Worm (Caenorhabditis elegans) whole organism, L4 larva: ENCODE results near the gene C16C10.2.

Experiments used
- D1046.2 ChIP-seq: fragments of 200-800 bp; sonication (Bioruptor generic); IDR thresholded peaks from 2 replicates; pipeline ENCODE4 v1.3.6; 2022; ENCODE audit warnings: missing genetic modification characterization, missing compliant biosample characterization
- F49E8.2 ChIP-seq: sonication (generic microtip); optimal IDR thresholded peaks from 2 replicates; lab custom pipeline; 2016; ENCODE audit warnings: missing compliant biosample characterization, mild to moderate bottlenecking, missing genetic modification characterization, borderline replicate concordance
- Y105C5A.15 ChIP-seq: fragments of 200-800 bp; sonication (Bioruptor generic); IDR thresholded peaks from 2 replicates; pipeline ENCODE4 v1.3.6; 2022; ENCODE audit warnings: missing genetic modification characterization, missing compliant biosample characterization
- Y48G9A.11 ChIP-seq: fragments of 200-800 bp; sonication (Bioruptor generic); IDR thresholded peaks from 2 replicates; pipeline ENCODE4 v1.3.6; 2022; ENCODE audit warnings: missing genetic modification reagents, missing genetic modification characterization, missing compliant biosample characterization
- ZK337.2 ChIP-seq: fragments of 200-800 bp; sonication (Bioruptor generic); IDR thresholded peaks from 2 replicates; pipeline ENCODE4 v1.3.6; 2022; ENCODE audit warnings: missing genetic modification reagents, missing genetic modification characterization, missing compliant biosample characterization
- aha-1 ChIP-seq: fragments of 150-350 bp; peaks from one replicate; lab custom pipeline; 2014; ENCODE audit warnings: missing biosample characterization, missing genetic modification characterization
- aly-2 ChIP-seq: sonication (generic microtip); optimal IDR thresholded peaks from 2 replicates; lab custom pipeline; 2018; ENCODE audit warnings: missing biosample characterization, missing genetic modification characterization
- ama-1 ChIP-seq: fragments of 150-350 bp; optimal IDR thresholded peaks from 2 replicates; lab custom pipeline; 2014; ENCODE audit warnings: inconsistent platforms, mixed read lengths
- arid-1 ChIP-seq: fragments of 200-800 bp; sonication (Bioruptor generic); conservative IDR thresholded peaks from 2 replicates; pipeline ENCODE4 v1.3.6; 2022; ENCODE audit warnings: missing genetic modification reagents, missing genetic modification characterization, missing compliant biosample characterization
- attf-4 ChIP-seq: sonication (generic microtip); optimal IDR thresholded peaks from 3 replicates; lab custom pipeline; 2017; ENCODE audit warnings: missing biosample characterization, missing genetic modification characterization
- ceh-28 ChIP-seq: fragments of 150-350 bp; optimal IDR thresholded peaks from 2 replicates; lab custom pipeline; 2014; ENCODE audit warnings: missing biosample characterization, missing genetic modification reagents, missing genetic modification characterization
- ceh-32 ChIP-seq: sonication (generic microtip); optimal IDR thresholded peaks from 2 replicates; lab custom pipeline; 2016; ENCODE audit warnings: mild to moderate bottlenecking, missing genetic modification characterization, missing compliant biosample characterization; ENCODE audit not compliant: poor library complexity
- ceh-62 ChIP-seq: sonication (generic microtip); optimal IDR thresholded peaks from 2 replicates; lab custom pipeline; 2017; ENCODE audit warnings: missing biosample characterization, missing genetic modification characterization
- ces-1 ChIP-seq: fragments of 150-350 bp; sonication (generic microtip); optimal IDR thresholded peaks from 4 replicates; lab custom pipeline; 2014; ENCODE audit warnings: missing biosample characterization, missing genetic modification reagents, missing genetic modification characterization
- cey-2 ChIP-seq: sonication (generic microtip); optimal IDR thresholded peaks from 3 replicates; lab custom pipeline; 2017; ENCODE audit warnings: missing genetic modification characterization, mild to moderate bottlenecking, missing compliant biosample characterization, antibody characterized with exemption, borderline replicate concordance; ENCODE audit not compliant: insufficient read depth
- ctbp-1 ChIP-seq: fragments of 200-800 bp; sonication (Bioruptor generic); IDR thresholded peaks from 2 replicates; pipeline ENCODE4 v1.3.6; 2022; ENCODE audit warnings: missing genetic modification reagents, missing genetic modification characterization, missing compliant biosample characterization
- daf-12 ChIP-seq: fragments of 150-350 bp; optimal IDR thresholded peaks from 2 replicates; lab custom pipeline; 2014; ENCODE audit warnings: missing biosample characterization, missing genetic modification reagents, missing genetic modification characterization
- daf-8 ChIP-seq: fragments of 200-800 bp; sonication (Bioruptor generic); IDR thresholded peaks from 2 replicates; pipeline ENCODE4 v1.3.6; 2022; ENCODE audit warnings: missing genetic modification characterization, missing compliant biosample characterization
- dmd-8 ChIP-seq: fragments of 200-800 bp; sonication (Bioruptor generic); IDR thresholded peaks from 2 replicates; pipeline ENCODE4 v1.3.6; 2022; ENCODE audit warnings: missing genetic modification characterization, missing compliant biosample characterization
- dve-1 ChIP-seq: sonication (generic microtip); optimal IDR thresholded peaks from 2 replicates; lab custom pipeline; 2017; ENCODE audit warnings: antibody characterized with exemption, mild to moderate bottlenecking, missing genetic modification characterization, missing compliant biosample characterization; ENCODE audit not compliant: insufficient read depth
- egl-43 ChIP-seq: fragments of 200-800 bp; sonication (Bioruptor generic); IDR thresholded peaks from 2 replicates; pipeline ENCODE4 v1.3.6; 2022; ENCODE audit warnings: missing genetic modification reagents, missing genetic modification characterization, missing compliant biosample characterization
- fkh-10 ChIP-seq: fragments of 150-350 bp; optimal IDR thresholded peaks from 2 replicates; lab custom pipeline; 2014; ENCODE audit warnings: missing biosample characterization, missing genetic modification reagents, missing genetic modification characterization
- fos-1 ChIP-seq: fragments of 150-350 bp; optimal IDR thresholded peaks from 2 replicates; lab custom pipeline; 2014; ENCODE audit warnings: missing biosample characterization, missing genetic modification characterization
- hlh-11 ChIP-seq: fragments of 200-800 bp; sonication (Bioruptor generic); optimal IDR thresholded peaks from 2 replicates; lab custom pipeline; 2018; ENCODE audit warnings: mild to moderate bottlenecking, missing genetic modification characterization, missing compliant biosample characterization
- hlh-30 ChIP-seq: sonication (generic microtip); optimal IDR thresholded peaks from 2 replicates; lab custom pipeline; 2017; ENCODE audit warnings: antibody characterized with exemption, mild to moderate bottlenecking, missing genetic modification characterization, missing compliant biosample characterization; ENCODE audit not compliant: insufficient read depth
- hmg-1.1 ChIP-seq: fragments of 200-800 bp; sonication (Bioruptor generic); IDR thresholded peaks from 2 replicates; pipeline ENCODE4 v1.3.6; 2022; ENCODE audit warnings: missing genetic modification reagents, missing genetic modification characterization, missing compliant biosample characterization
- jun-1 ChIP-seq: fragments of 150-350 bp; optimal IDR thresholded peaks from 2 replicates; lab custom pipeline; 2014; ENCODE audit warnings: missing biosample characterization, missing genetic modification reagents, missing genetic modification characterization
- lin-13 ChIP-seq: fragments of 150-350 bp; optimal IDR thresholded peaks from 2 replicates; lab custom pipeline; 2014; ENCODE audit warnings: missing biosample characterization, missing genetic modification reagents, missing genetic modification characterization
- lin-15B ChIP-seq: fragments of 150-350 bp; sonication (generic microtip); optimal IDR thresholded peaks from 3 replicates; lab custom pipeline; 2014; ENCODE audit warnings: missing biosample characterization, missing genetic modification characterization
- lin-39 ChIP-seq: fragments of 150-350 bp; optimal IDR thresholded peaks from 2 replicates; lab custom pipeline; 2014; ENCODE audit warnings: missing biosample characterization, missing genetic modification reagents, missing genetic modification characterization
- lsy-2 ChIP-seq, 2 experiments: fragments of 150-350 bp in 1 of 2; sonication (generic microtip) in 1 of 2; optimal IDR thresholded peaks; 2 replicates each; lab custom pipeline; 2014 to 2017; ENCODE audit warnings: missing biosample characterization in 2 of 2, missing genetic modification characterization in 2 of 2
- madf-5 ChIP-seq, 2 experiments: fragments of 200-800 bp; sonication (Bioruptor generic); IDR thresholded peaks; 2 replicates each; pipeline ENCODE4 v1.3.6; 2022; ENCODE audit warnings: missing compliant biosample characterization in 2 of 2, missing genetic modification characterization in 2 of 2
- madf-9 ChIP-seq: fragments of 200-800 bp; sonication (Bioruptor generic); conservative IDR thresholded peaks from 2 replicates; pipeline ENCODE4 v1.3.6; 2022; ENCODE audit warnings: missing genetic modification reagents, missing genetic modification characterization, missing compliant biosample characterization
- nhr-102 ChIP-seq: sonication (generic microtip); optimal IDR thresholded peaks from 2 replicates; lab custom pipeline; 2016; ENCODE audit warnings: mild to moderate bottlenecking, missing genetic modification characterization, moderate library complexity, missing compliant biosample characterization
- nhr-11 ChIP-seq: fragments of 150-350 bp; optimal IDR thresholded peaks from 2 replicates; lab custom pipeline; 2014; ENCODE audit warnings: missing biosample characterization, missing genetic modification characterization
- nhr-237 ChIP-seq: sonication (generic microtip); optimal IDR thresholded peaks from 2 replicates; lab custom pipeline; 2017; ENCODE audit warnings: missing biosample characterization, missing genetic modification characterization
- nhr-28 ChIP-seq: fragments of 150-350 bp; optimal IDR thresholded peaks from 2 replicates; lab custom pipeline; 2014; ENCODE audit warnings: missing biosample characterization, missing genetic modification characterization
- nhr-76 ChIP-seq: fragments of 150-350 bp; optimal IDR thresholded peaks from 2 replicates; lab custom pipeline; 2014; ENCODE audit warnings: missing biosample characterization, missing genetic modification characterization
- nhr-77 ChIP-seq: fragments of 150-350 bp; optimal IDR thresholded peaks from 2 replicates; lab custom pipeline; 2014; ENCODE audit warnings: missing biosample characterization, missing genetic modification characterization
- pha-4 ChIP-seq, 2 experiments: fragments of 150-350 bp in 1 of 2; fragments of 200-800 bp in 1 of 2; sonication (Bioruptor generic) in 1 of 2; IDR thresholded peaks in 1 of 2; optimal IDR thresholded peaks in 1 of 2; 2 replicates each; pipeline versions ENCODE4 v1.3.6 to Lab custom; 2014 to 2022; ENCODE audit warnings: missing genetic modification characterization in 2 of 2, missing genetic modification reagents in 2 of 2, missing biosample characterization in 1 of 2, missing compliant biosample characterization in 1 of 2
- php-3 ChIP-seq: fragments of 200-800 bp; sonication (Bioruptor generic); IDR thresholded peaks from 2 replicates; pipeline ENCODE4 v1.3.6; 2022; ENCODE audit warnings: missing genetic modification reagents, missing genetic modification characterization, missing compliant biosample characterization
- pqm-1 ChIP-seq: sonication (generic microtip); optimal IDR thresholded peaks from 2 replicates; lab custom pipeline; 2017; ENCODE audit warnings: missing biosample characterization, missing genetic modification characterization
- sdz-12 ChIP-seq: fragments of 200-800 bp; sonication (Bioruptor generic); optimal IDR thresholded peaks from 2 replicates; lab custom pipeline; 2018; ENCODE audit warnings: mild to moderate bottlenecking, missing genetic modification characterization, missing compliant biosample characterization
- tag-97 ChIP-seq: fragments of 200-800 bp; sonication (Bioruptor generic); IDR thresholded peaks from 2 replicates; pipeline ENCODE4 v1.3.6; 2022; ENCODE audit warnings: missing genetic modification characterization, missing compliant biosample characterization
- tra-1 ChIP-seq: fragments of 200-800 bp; sonication (Bioruptor generic); IDR thresholded peaks from 2 replicates; pipeline ENCODE4 v1.3.6; 2022; ENCODE audit warnings: missing genetic modification reagents, missing genetic modification characterization, missing compliant biosample characterization
- unc-130 ChIP-seq: sonication (generic microtip); optimal IDR thresholded peaks from 2 replicates; lab custom pipeline; 2016; ENCODE audit warnings: missing genetic modification reagents, missing genetic modification characterization, missing compliant biosample characterization
- unc-39 ChIP-seq: sonication (generic microtip); optimal IDR thresholded peaks from 2 replicates; lab custom pipeline; 2017; ENCODE audit warnings: missing biosample characterization, missing genetic modification characterization
- zfp-2 ChIP-seq: sonication (generic microtip); optimal IDR thresholded peaks from 2 replicates; lab custom pipeline; 2016; ENCODE audit warnings: mild to moderate bottlenecking, missing genetic modification characterization, missing compliant biosample characterization
- zip-11 ChIP-seq: fragments of 200-800 bp; sonication (Bioruptor generic); IDR thresholded peaks from 2 replicates; pipeline ENCODE4 v1.3.6; 2022; ENCODE audit warnings: missing genetic modification characterization, missing compliant biosample characterization
- zip-2 ChIP-seq: fragments of 150-350 bp; optimal IDR thresholded peaks from 2 replicates; lab custom pipeline; 2014; ENCODE audit warnings: missing biosample characterization, missing genetic modification characterization
- ztf-11 ChIP-seq: fragments of 150-350 bp; optimal IDR thresholded peaks from 2 replicates; lab custom pipeline; 2014; ENCODE audit warnings: missing biosample characterization, missing genetic modification characterization

Gene C16C10.2

DNA sequence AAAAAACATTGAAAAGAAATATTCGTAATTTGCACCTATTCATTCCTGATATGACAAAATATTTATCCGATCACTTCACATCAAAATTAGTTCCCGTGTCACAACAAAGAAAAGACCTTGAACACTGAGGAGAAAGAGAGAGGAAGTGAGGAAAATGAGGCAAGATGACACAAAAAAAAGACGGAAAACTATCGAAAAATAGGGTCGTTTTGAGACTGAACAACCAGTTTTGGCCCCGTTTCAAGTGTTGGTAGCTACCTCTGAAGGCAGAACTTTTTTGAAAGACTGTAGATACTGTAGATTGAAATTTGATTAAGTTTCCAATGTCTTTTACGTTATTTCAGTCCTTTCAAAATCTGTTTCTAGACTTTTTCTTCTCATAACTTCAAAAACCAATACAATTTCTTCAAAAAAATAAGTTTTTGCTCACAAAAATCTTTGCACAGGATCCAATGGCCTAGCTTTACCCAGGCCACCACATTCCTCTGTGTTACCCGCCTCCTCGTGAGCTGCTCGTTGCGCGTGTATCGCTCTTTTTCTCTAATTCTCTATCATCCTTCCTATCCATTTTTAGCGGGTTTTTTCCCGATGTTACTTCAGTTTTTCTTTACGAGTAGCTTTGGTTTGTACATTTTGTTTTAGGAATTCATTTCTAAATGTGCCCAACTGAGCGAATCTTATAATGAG is 18.0 kb upstream of the C16C10.2 start (continued):
- TF ChIP-seq daf-12 (no peak), ceh-62 (no peak), dve-1 (tag; lab: Kevin White, UChicago) (no peak), pqm-1 (tag; lab: Kevin White, UChicago) (no peak), aha-1 (tag; lab: Kevin White, UChicago) (peak; percentile 87), zip-11 (GFP tag; lab: Robert Waterston, UW) (no peak), ceh-32 (tag; lab: Kevin White, UChicago) (no peak), dmd-8 (GFP tag; lab: Robert Waterston, UW) (no peak), attf-4 (tag; lab: Kevin White, UChicago) (no peak), ztf-11 (tag; lab: Kevin White, UChicago) (no peak), sdz-12 (GFP tag; lab: Kevin White, UChicago) (no peak), hmg-1.1 (GFP tag; lab: Robert Waterston, UW) (peak; percentile 68), D1046.2 (no peak), nhr-237 (tag; lab: Kevin White, UChicago) (no peak), zip-2 (tag; lab: Kevin White, UChicago) (no peak), nhr-77 (tag; lab: Kevin White, UChicago) (no peak), nhr-28 (tag; lab: Kevin White, UChicago) (no peak), nhr-11 (tag; lab: Kevin White, UChicago) (no peak), hlh-11 (tag; lab: Kevin White, UChicago) (peak; percentile 25), zfp-2 (no peak), fos-1 (no peak), ctbp-1 (GFP tag; lab: Robert Waterston, UW) (no peak), madf-5 (GFP tag; IDR thresholded peaks at IDR 0.05; lab: Robert Waterston, UW) (no peak), arid-1 (GFP tag; lab: Robert Waterston, UW) (no peak), madf-9 (no peak), egl-43 (no peak), cey-2 (tag; lab: Kevin White, UChicago) (no peak), lin-13 (no peak), lin-39 (tag; lab: Kevin White, UChicago) (no peak), hlh-30 (tag; lab: Kevin White, UChicago) (peak; percentile 95), lin-15B (tag; lab: Kevin White, UChicago) (no peak), pha-4 (GFP tag; IDR thresholded peaks at IDR 0.05; lab: Robert Waterston, UW) (no peak), pha-4 (tag; optimal IDR thresholded peaks at IDR 0.05; lab: Kevin White, UChicago) (no peak), fkh-10 (GFP tag; lab: Kevin White, UChicago) (peak; percentile 12), ama-1 (lab: Kevin White, UChicago) (no peak), jun-1 (tag; lab: Kevin White, UChicago) (no peak), aly-2 (tag; lab: Kevin White, UChicago) (no peak), Y48G9A.11 (GFP tag; lab: Robert Waterston, UW) (peak; percentile 52; the same call in 1 of the 2 replicates), nhr-76 (tag; lab: Kevin White, UChicago) (no peak), unc-39 (tag; lab: Kevin White, UChicago) (no peak), ceh-28 (no peak), ZK337.2 (GFP tag; lab: Robert Waterston, UW) (no peak), Y105C5A.15 (no peak), php-3 (no peak), ces-1 (no peak), F49E8.2 (tag; lab: Kevin White, UChicago) (no peak), unc-130 (GFP tag; lab: Kevin White, UChicago) (peak; percentile 45), lsy-2 (tag; optimal IDR thresholded peaks at IDR 0.05; lab: Kevin White, UChicago) (peak; percentile 49 to 82), daf-8 (no peak), tag-97 (GFP tag; lab: Robert Waterston, UW) (no peak), nhr-102 (tag; lab: Kevin White, UChicago) (no peak), tra-1 (no peak)
